Fruit fly (Drosophila melanogaster) whole organism, embryonic: ENCODE results near the gene CG5160.

ENCODE experiments used
- Adf1 ChIP-seq: fragments of 200-800 bp; sonication (Bioruptor generic); IDR thresholded peaks from 2 replicates; pipeline ENCODE4 v1.3.6; 2022; ENCODE audit warnings: missing biosample characterization, missing genetic modification characterization
- CG10462 ChIP-seq: fragments of 200-800 bp; sonication (Bioruptor generic); optimal IDR thresholded peaks from 2 replicates; lab custom pipeline; 2016; ENCODE audit warnings: missing biosample characterization, missing genetic modification characterization
- CG11093 ChIP-seq: fragments of 200-800 bp; sonication (Bioruptor generic); IDR thresholded peaks from 3 replicates; pipeline ENCODE4 v1.3.6; 2022; ENCODE audit warnings: missing biosample characterization, missing genetic modification characterization
- CG13624 ChIP-seq: fragments of 200-800 bp; sonication (Bioruptor generic); optimal IDR thresholded peaks from 2 replicates; lab custom pipeline; 2016; ENCODE audit warnings: missing biosample characterization, missing genetic modification characterization
- CG14710 ChIP-seq: fragments of 200-800 bp; sonication (Bioruptor generic); optimal IDR thresholded peaks from 3 replicates; lab custom pipeline; 2019; ENCODE audit warnings: missing biosample characterization, mild to moderate bottlenecking, missing genetic modification characterization, moderate library complexity
- CG15269 ChIP-seq: fragments of 200-800 bp; sonication (Bioruptor generic); optimal IDR thresholded peaks from 2 replicates; lab custom pipeline; 2018; ENCODE audit warnings: missing biosample characterization, mild to moderate bottlenecking, missing genetic modification characterization, moderate library complexity
- CG15696 ChIP-seq: fragments of 200-800 bp; sonication (Bioruptor generic); optimal IDR thresholded peaks from 2 replicates; lab custom pipeline; 2019; ENCODE audit warnings: missing biosample characterization, mild to moderate bottlenecking, missing genetic modification characterization, moderate library complexity
- CG1832 ChIP-seq: fragments of 200-800 bp; sonication (Bioruptor generic); optimal IDR thresholded peaks from 2 replicates; lab custom pipeline; 2017; ENCODE audit warnings: missing biosample characterization, mild to moderate bottlenecking, missing genetic modification characterization, inconsistent platforms
- CG2712 ChIP-seq: fragments of 200-800 bp; optimal IDR thresholded peaks from 3 replicates; lab custom pipeline; 2019; ENCODE audit warnings: missing biosample characterization, mild to moderate bottlenecking, missing genetic modification characterization, moderate library complexity
- CG31224 ChIP-seq: fragments of 200-800 bp; sonication (Bioruptor generic); IDR thresholded peaks from 2 replicates; pipeline ENCODE4 v1.3.6; 2022; ENCODE audit warnings: missing biosample characterization, missing genetic modification characterization
- CG5953 ChIP-seq: fragments of 200-800 bp; sonication (Bioruptor generic); IDR thresholded peaks from 2 replicates; pipeline ENCODE4 v1.3.6; 2022; ENCODE audit warnings: missing biosample characterization, missing genetic modification characterization
- Dek ChIP-seq: fragments of 200-800 bp; sonication (Bioruptor generic); optimal IDR thresholded peaks from 3 replicates; lab custom pipeline; 2019; ENCODE audit warnings: missing biosample characterization, mild to moderate bottlenecking, missing genetic modification characterization, moderate library complexity
- Fer1 ChIP-seq: fragments of 200-800 bp; sonication (Bioruptor generic); optimal IDR thresholded peaks from 2 replicates; lab custom pipeline; 2017; ENCODE audit warnings: missing biosample characterization, mild to moderate bottlenecking, missing genetic modification characterization
- Fer3 ChIP-seq: fragments of 200-800 bp; sonication (Bioruptor generic); optimal IDR thresholded peaks from 2 replicates; lab custom pipeline; 2018; ENCODE audit warnings: missing biosample characterization, mild to moderate bottlenecking, missing genetic modification characterization, moderate library complexity
- HHEX ChIP-seq: fragments of 200-800 bp; sonication (Bioruptor generic); optimal IDR thresholded peaks from 3 replicates; lab custom pipeline; 2017; ENCODE audit warnings: missing biosample characterization, mild to moderate bottlenecking, missing genetic modification characterization, missing genetic modification reagents
- Hr39 ChIP-seq: fragments of >200 bp; optimal IDR thresholded peaks from 2 replicates; lab custom pipeline; 2017
- Kr ChIP-seq: fragments of 200-800 bp; sonication (Bioruptor generic); optimal IDR thresholded peaks from 2 replicates; lab custom pipeline; 2017; ENCODE audit warnings: missing biosample characterization, mild to moderate bottlenecking, missing genetic modification characterization
- MTF-1 ChIP-seq: fragments of 200-800 bp; sonication (Bioruptor generic); optimal IDR thresholded peaks from 2 replicates; lab custom pipeline; 2018; ENCODE audit warnings: missing biosample characterization, mild to moderate bottlenecking, missing genetic modification characterization, borderline replicate concordance
- NC2α ChIP-seq: fragments of 200-800 bp; sonication (Bioruptor generic); optimal IDR thresholded peaks from 2 replicates; lab custom pipeline; 2016; ENCODE audit warnings: missing biosample characterization, missing genetic modification characterization
- Nf-YC ChIP-seq: fragments of 200-800 bp; optimal IDR thresholded peaks from 3 replicates; lab custom pipeline; 2019; ENCODE audit warnings: missing biosample characterization, mild to moderate bottlenecking, missing genetic modification characterization, moderate library complexity
- Oli ChIP-seq: fragments of 200-800 bp; sonication (Bioruptor generic); optimal IDR thresholded peaks from 2 replicates; lab custom pipeline; 2018; ENCODE audit warnings: missing biosample characterization, mild to moderate bottlenecking, missing genetic modification characterization, moderate library complexity
- Ravus ChIP-seq: fragments of 200-800 bp; sonication (Bioruptor generic); IDR thresholded peaks from 2 replicates; pipeline ENCODE4 v1.3.6; 2022; ENCODE audit warnings: missing biosample characterization, missing genetic modification characterization
- Sry-β ChIP-seq: fragments of 200-800 bp; sonication (Bioruptor generic); optimal IDR thresholded peaks from 2 replicates; lab custom pipeline; 2018; ENCODE audit warnings: missing biosample characterization, mild to moderate bottlenecking, missing genetic modification characterization, moderate library complexity
- ato ChIP-seq: fragments of 200-800 bp; sonication (Bioruptor generic); IDR thresholded peaks from 2 replicates; pipeline ENCODE4 v1.3.6; 2022; ENCODE audit warnings: missing biosample characterization, missing genetic modification characterization; ENCODE audit not compliant: partially characterized antibody
- bbx ChIP-seq: fragments of 200-800 bp; sonication (Bioruptor generic); IDR thresholded peaks from 2 replicates; pipeline ENCODE4 v1.3.6; 2022; ENCODE audit warnings: missing biosample characterization, missing genetic modification characterization; ENCODE audit not compliant: partially characterized antibody
- btn ChIP-seq: fragments of 200-800 bp; sonication (Bioruptor generic); optimal IDR thresholded peaks from 2 replicates; lab custom pipeline; 2016; ENCODE audit warnings: missing biosample characterization, missing genetic modification characterization
- crp ChIP-seq, 2 experiments: fragments of 200-800 bp; sonication (Bioruptor generic); optimal IDR thresholded peaks; 2 replicates in 1 of 2; 3 replicates in 1 of 2; lab custom pipeline; 2017; ENCODE audit warnings: missing biosample characterization in 2 of 2, missing genetic modification characterization in 2 of 2, mild to moderate bottlenecking in 1 of 2, moderate library complexity in 1 of 2
- dysf ChIP-seq: fragments of 200-800 bp; sonication (Bioruptor generic); IDR thresholded peaks from 3 replicates; pipeline ENCODE4 v1.3.6; 2022; ENCODE audit warnings: missing biosample characterization, missing genetic modification characterization
- en ChIP-seq: fragments of 200-800 bp; sonication (Bioruptor generic); optimal IDR thresholded peaks from 2 replicates; lab custom pipeline; 2016; ENCODE audit warnings: missing biosample characterization, missing genetic modification characterization
- eve ChIP-seq, 2 experiments: fragments of >200 bp; optimal IDR thresholded peaks; 2 replicates each; lab custom pipeline; 2017; ENCODE audit warnings: missing biosample characterization in 2 of 2, missing genetic modification characterization in 2 of 2
- gsb-n ChIP-seq: fragments of 200-800 bp; sonication (Bioruptor generic); optimal IDR thresholded peaks from 3 replicates; lab custom pipeline; 2018; ENCODE audit warnings: missing biosample characterization, mild to moderate bottlenecking, missing genetic modification characterization
- klu ChIP-seq: fragments of 200-800 bp; sonication (Bioruptor generic); IDR thresholded peaks from 2 replicates; pipeline ENCODE4 v1.3.6; 2022; ENCODE audit warnings: missing biosample characterization, missing genetic modification characterization
- kni ChIP-seq: fragments of 200-800 bp; sonication (Bioruptor generic); optimal IDR thresholded peaks from 3 replicates; lab custom pipeline; 2017; ENCODE audit warnings: mild to moderate bottlenecking, missing biosample characterization, missing genetic modification reagents, missing genetic modification characterization
- lov ChIP-seq, 2 experiments: fragments of 200-800 bp in 1 of 2; fragments of >200 bp in 1 of 2; sonication (Bioruptor generic) in 1 of 2; IDR thresholded peaks in 1 of 2; optimal IDR thresholded peaks in 1 of 2; 2 replicates in 1 of 2; 3 replicates in 1 of 2; pipeline versions ENCODE4 v1.3.6 to Lab custom; 2017 to 2022; ENCODE audit warnings: missing biosample characterization in 1 of 2, missing genetic modification characterization in 1 of 2
- mam ChIP-seq: fragments of 200-800 bp; sonication (Bioruptor generic); optimal IDR thresholded peaks from 3 replicates; lab custom pipeline; 2016; ENCODE audit warnings: missing biosample characterization, missing genetic modification characterization
- mirr ChIP-seq: fragments of 200-800 bp; sonication (Bioruptor generic); optimal IDR thresholded peaks from 3 replicates; lab custom pipeline; 2018; ENCODE audit warnings: missing biosample characterization, mild to moderate bottlenecking, missing genetic modification characterization
- nau ChIP-seq: fragments of 200-800 bp; sonication (Bioruptor generic); optimal IDR thresholded peaks from 3 replicates; lab custom pipeline; 2017; ENCODE audit warnings: missing biosample characterization, mild to moderate bottlenecking, missing genetic modification characterization, missing genetic modification reagents
- oc ChIP-seq: fragments of 200-800 bp; sonication (Bioruptor generic); optimal IDR thresholded peaks from 2 replicates; lab custom pipeline; 2018; ENCODE audit warnings: missing biosample characterization, mild to moderate bottlenecking, missing genetic modification characterization, moderate library complexity
- onecut ChIP-seq: fragments of 200-800 bp; sonication (Bioruptor generic); IDR thresholded peaks from 2 replicates; pipeline ENCODE4 v1.3.6; 2022; ENCODE audit warnings: missing biosample characterization, missing genetic modification characterization
- org-1 ChIP-seq: fragments of 200-800 bp; sonication (Bioruptor generic); optimal IDR thresholded peaks from 2 replicates; lab custom pipeline; 2017; ENCODE audit warnings: missing biosample characterization, missing genetic modification characterization
- row ChIP-seq: fragments of 200-800 bp; sonication (Bioruptor generic); IDR thresholded peaks from 3 replicates; pipeline ENCODE4 v1.3.6; 2022; ENCODE audit warnings: missing biosample characterization, missing genetic modification characterization
- sc ChIP-seq, 3 experiments: fragments of >200 bp in 2 of 3; fragments of 200-800 bp in 1 of 3; sonication (Bioruptor generic) in 1 of 3; optimal IDR thresholded peaks; 2 replicates in 2 of 3; 3 replicates in 1 of 3; lab custom pipeline; 2017; ENCODE audit warnings: mild to moderate bottlenecking in 1 of 3, missing biosample characterization in 1 of 3, missing genetic modification characterization in 1 of 3, missing genetic modification reagents in 1 of 3
- sd ChIP-seq: fragments of 200-800 bp; sonication (Bioruptor generic); optimal IDR thresholded peaks from 3 replicates; lab custom pipeline; 2018; ENCODE audit warnings: missing biosample characterization, mild to moderate bottlenecking, missing genetic modification characterization, moderate library complexity
- sens ChIP-seq: fragments of 200-800 bp; sonication (Bioruptor generic); peaks from one replicate; lab custom pipeline; 2016; ENCODE audit warnings: missing biosample characterization, missing genetic modification characterization
- sisA ChIP-seq: fragments of 200-800 bp; sonication (Bioruptor generic); IDR thresholded peaks from 2 replicates; pipeline ENCODE4 v1.3.6; 2022; ENCODE audit warnings: missing biosample characterization, missing genetic modification characterization
- ttk ChIP-seq: fragments of 200-800 bp; sonication (Bioruptor generic); IDR thresholded peaks from 2 replicates; pipeline ENCODE4 v2.1.2; 2022; ENCODE audit warnings: missing biosample characterization, missing genetic modification characterization
- zen2 ChIP-seq: fragments of 200-800 bp; sonication (Bioruptor generic); IDR thresholded peaks from 3 replicates; pipeline ENCODE4 v1.3.6; 2022; ENCODE audit warnings: missing biosample characterization, missing genetic modification characterization; ENCODE audit not compliant: partially characterized antibody
- zfh2 ChIP-seq: fragments of 200-800 bp; sonication (Bioruptor generic); optimal IDR thresholded peaks from 2 replicates; lab custom pipeline; 2016; ENCODE audit warnings: missing biosample characterization, missing genetic modification characterization

Gene CG5160

dm6 chr2L:7426326-7427066 lies 27.9 kb upstream of the CG5160 start, which contains the start of gene muc (continued):
- peak; percentile 41 for TF ChIP-seq zfh2 (GFP tag; lab: Kevin White, UChicago)
- no peak for TF ChIP-seq nau (GFP tag; lab: Kevin White, UChicago)
- no peak for TF ChIP-seq Adf1 (GFP tag; lab: Robert Waterston, UW)
- no peak for TF ChIP-seq CG5953 (GFP tag; lab: Robert Waterston, UW)
- TF ChIP-seq lov (optimal IDR thresholded peaks at IDR 0.05; lab: Kevin White, UChicago): no peak
- no peak for TF ChIP-seq lov (GFP tag; IDR thresholded peaks at IDR 0.05; lab: Robert Waterston, UW)
- peak; percentile 26 for TF ChIP-seq CG15696
- no peak for TF ChIP-seq org-1 (GFP tag; lab: Kevin White, UChicago)
- TF ChIP-seq Hr39 (lab: Kevin White, UChicago): no peak
- no peak for TF ChIP-seq oc (tag; lab: Kevin White, UChicago)
- TF ChIP-seq row (GFP tag; lab: Robert Waterston, UW): peak; percentile 90
- TF ChIP-seq sc (optimal IDR thresholded peaks at IDR 0.05; lab: Kevin White, UChicago): no peak
- no peak for TF ChIP-seq sc (GFP tag; optimal IDR thresholded peaks at IDR 0.05; lab: Kevin White, UChicago)
- no peak for TF ChIP-seq HHEX (GFP tag; lab: Kevin White, UChicago)
- no peak for TF ChIP-seq Kr (GFP tag; lab: Kevin White, UChicago)
- TF ChIP-seq CG10462 (GFP tag; lab: Kevin White, UChicago): no peak
- TF ChIP-seq sisA (GFP tag; lab: Robert Waterston, UW): 0 out of 2 replicates have a peak, but pooled peaks have one; percentile 28
- no peak for TF ChIP-seq NC2α (GFP tag; lab: Kevin White, UChicago)
- peak; percentile 52 for TF ChIP-seq mam (GFP tag; lab: Kevin White, UChicago)
- TF ChIP-seq Ravus (GFP tag; lab: Robert Waterston, UW): no peak
- TF ChIP-seq kni (GFP tag; lab: Kevin White, UChicago): no peak
- TF ChIP-seq bbx (GFP tag; lab: Robert Waterston, UW): peak; percentile 80
- TF ChIP-seq Sry-β (GFP tag; lab: Kevin White, UChicago): peak; percentile 53
- peak; percentile 33; the same call in 1 of the 2 replicates for TF ChIP-seq CG31224 (GFP tag; lab: Robert Waterston, UW)
- peak; percentile 17 for TF ChIP-seq Oli
- TF ChIP-seq CG1832 (GFP tag; lab: Kevin White, UChicago): no peak
- TF ChIP-seq sens (GFP tag; lab: Kevin White, UChicago): peak; percentile 90
- TF ChIP-seq gsb-n (tag; lab: Kevin White, UChicago): peak; percentile 23
- peak; percentile 54 for TF ChIP-seq CG2712 (tag; lab: Kevin White, UChicago)
- no peak for TF ChIP-seq crp (GFP tag; optimal IDR thresholded peaks at IDR 0.05; lab: Kevin White, UChicago)
- no peak for TF ChIP-seq Nf-YC (tag; lab: Kevin White, UChicago)
- no peak for TF ChIP-seq mirr (GFP tag; lab: Kevin White, UChicago)
- TF ChIP-seq sd (tag; lab: Kevin White, UChicago): peak; percentile 26
- no peak for TF ChIP-seq Fer1
- no peak for TF ChIP-seq en (GFP tag; lab: Kevin White, UChicago)
- no peak for TF ChIP-seq ttk
- TF ChIP-seq klu: no peak
- no peak for TF ChIP-seq MTF-1
- TF ChIP-seq CG14710: peak; percentile 73
- no peak for TF ChIP-seq onecut (GFP tag; lab: Robert Waterston, UW)
- TF ChIP-seq CG11093 (GFP tag; lab: Robert Waterston, UW): no peak
- TF ChIP-seq Dek (tag; lab: Kevin White, UChicago): peak; percentile 54
- no peak for TF ChIP-seq zen2 (GFP tag; lab: Robert Waterston, UW)
- TF ChIP-seq btn (GFP tag; lab: Kevin White, UChicago): no peak
- no peak for TF ChIP-seq ato (GFP tag; lab: Robert Waterston, UW)
- peak in 1 of 2 experiments; percentile 39 for TF ChIP-seq eve (GFP tag; optimal IDR thresholded peaks at IDR 0.05; lab: Kevin White, UChicago)
- peak; percentile 44 for TF ChIP-seq Fer3 (tag; lab: Kevin White, UChicago)
- TF ChIP-seq CG13624: peak; percentile 15
- peak; percentile 40 for TF ChIP-seq CG15269 (tag; lab: Kevin White, UChicago)
- TF ChIP-seq dysf (GFP tag; lab: Robert Waterston, UW): peak; percentile 43; the same call in 2 of the 3 replicates
